Fruit fly (Drosophila melanogaster): ENCODE measurements around the gene CG8607.

Gene CG8607

dm6 chr3L:7356386-7357117 is 36.7 kb downstream of the CG8607 start, which contains the start of gene CTCF (continued):
- peak; percentile 40 for TF ChIP-seq CG9609 (GFP tag; optimal IDR thresholded peaks at IDR 0.05)
- peak in 1 of 2 experiments; percentile 50 for TF ChIP-seq insv (GFP tag; optimal IDR thresholded peaks at IDR 0.05)
- TF ChIP-seq CG12744 (GFP tag; optimal IDR thresholded peaks at IDR 0.05), result no peak
- TF ChIP-seq onecut (GFP tag; IDR thresholded peaks at IDR 0.05), result peak; percentile 89
- TF ChIP-seq CG6813 (GFP tag; optimal IDR thresholded peaks at IDR 0.05), result no peak
- no peak for TF ChIP-seq CG7556 (GFP tag; optimal IDR thresholded peaks at IDR 0.05)
- peak; percentile 73; the same call in 2 of the 3 replicates for TF ChIP-seq CG11456 (GFP tag; IDR thresholded peaks at IDR 0.05)
- peak; percentile 77 for TF ChIP-seq CG16813 (GFP tag; IDR thresholded peaks at IDR 0.05; ENCODE audit: partially characterized antibody)
- peak; percentile 69 for TF ChIP-seq GATAe (GFP tag; conservative IDR thresholded peaks at IDR 0.05)
- TF ChIP-seq CG43689 (GFP tag; IDR thresholded peaks at IDR 0.05), result no peak
- peak; percentile 39 for TF ChIP-seq slp2 (GFP tag; optimal IDR thresholded peaks at IDR 0.05)
- peak; percentile 53 for TF ChIP-seq CG14441 (GFP tag; IDR thresholded peaks at IDR 0.05)
- peak; percentile 16 for TF ChIP-seq CG9817 (tag; optimal IDR thresholded peaks at IDR 0.05)
- TF ChIP-seq jigr1 (GFP tag; IDR thresholded peaks at IDR 0.05), result no peak; the same call in 2 of the 3 replicates
- TF ChIP-seq lilli (GFP tag; optimal IDR thresholded peaks at IDR 0.05), result peak; percentile 46
- TF ChIP-seq zen2 (GFP tag; IDR thresholded peaks at IDR 0.05; ENCODE audit: partially characterized antibody), result peak; percentile 37; the same call in 1 of the 3 replicates
- peak; percentile 74 for TF ChIP-seq CG17361 (GFP tag; IDR thresholded peaks at IDR 0.05)
- TF ChIP-seq eyg (GFP tag; optimal IDR thresholded peaks at IDR 0.05), result no peak

dm6 chr3L:7359827-7360323 is 40.0 kb downstream of the CG8607 start, which contains the start of gene pst:
Gene pst (minus strand): TSS chr3L:7360263.
- TF ChIP-seq CG12299 (tag; optimal IDR thresholded peaks at IDR 0.05) (no peak), kah (GFP tag; optimal IDR thresholded peaks at IDR 0.05) (no peak), onecut (GFP tag; IDR thresholded peaks at IDR 0.05) (peak; percentile 9; the same call in 1 of the 2 replicates), Atf-2 (GFP tag; optimal IDR thresholded peaks at IDR 0.05) (peak; percentile 14), toy (GFP tag; IDR thresholded peaks at IDR 0.05) (no peak), ATbp (GFP tag; optimal IDR thresholded peaks at IDR 0.05) (no peak), Elba2 (GFP tag; optimal IDR thresholded peaks at IDR 0.05) (no peak), mld (GFP tag; IDR thresholded peaks at IDR 0.05; ENCODE audit: partially characterized antibody) (0 out of 3 replicates have a peak, but pooled peaks have one; percentile 35), CG8944 (GFP tag; optimal IDR thresholded peaks at IDR 0.05) (no peak), bsh (GFP tag; optimal IDR thresholded peaks at IDR 0.05) (no peak), CG7556 (GFP tag; optimal IDR thresholded peaks at IDR 0.05) (no peak), fd96Cb (tag; optimal IDR thresholded peaks at IDR 0.05) (no peak), Oaz (GFP tag; IDR thresholded peaks at IDR 0.05) (no peak), CG10147 (GFP tag; optimal IDR thresholded peaks at IDR 0.05) (no peak), sd (tag; optimal IDR thresholded peaks at IDR 0.05) (peak; percentile 44), ash1 (GFP tag; optimal IDR thresholded peaks at IDR 0.05) (peak; percentile 14), CG15479 (GFP tag; optimal IDR thresholded peaks at IDR 0.05) (no peak), disco-r (GFP tag; optimal IDR thresholded peaks at IDR 0.05) (peak; percentile 13), Asciz (GFP tag; optimal IDR thresholded peaks at IDR 0.05) (peak; percentile 21), crp (GFP tag; optimal IDR thresholded peaks at IDR 0.05) (no peak), CG11723 (GFP tag; optimal IDR thresholded peaks at IDR 0.05) (no peak), E2f1 (GFP tag; IDR thresholded peaks at IDR 0.05) (peak; percentile 39; the same call in 1 of the 2 replicates), chm (GFP tag; IDR thresholded peaks at IDR 0.05) (peak; percentile 81), CG6765 (GFP tag; optimal IDR thresholded peaks at IDR 0.05) (peak; percentile 23), seq (GFP tag; IDR thresholded peaks at IDR 0.05) (no peak; the same call in 1 of the 2 replicates), ewg (GFP tag; optimal IDR thresholded peaks at IDR 0.05) (no peak), pum (GFP tag; optimal IDR thresholded peaks at IDR 0.05) (no peak), CG11398 (GFP tag; optimal IDR thresholded peaks at IDR 0.05) (peak; percentile 27), eyg (GFP tag; optimal IDR thresholded peaks at IDR 0.05) (no peak), CG9727 (GFP tag; optimal IDR thresholded peaks at IDR 0.05) (peak; percentile 29), Opbp (GFP tag; IDR thresholded peaks at IDR 0.05; ENCODE audit: partially characterized antibody) (0 out of 3 replicates have a peak, but pooled peaks have one; percentile 53), CG15269 (tag; optimal IDR thresholded peaks at IDR 0.05) (peak; percentile 68)
